Worm (Caenorhabditis elegans) whole organism, mixed stage, embryonic: Measurements from ENCODE around the gene F23D12.3.

ENCODE experiments used
- M03D4.4 ChIP-seq: sonication (generic microtip); optimal IDR thresholded peaks from 2 replicates; lab custom pipeline; 2017; ENCODE audit warnings: mild to moderate bottlenecking, missing genetic modification characterization, missing compliant biosample characterization
- bed-3 ChIP-seq: fragments of 200-800 bp; sonication (Bioruptor generic); optimal IDR thresholded peaks from 3 replicates; lab custom pipeline; 2018; ENCODE audit warnings: mild to moderate bottlenecking, missing genetic modification characterization, moderate library complexity, missing compliant biosample characterization
- blmp-1 ChIP-seq: fragments of 150-350 bp; optimal IDR thresholded peaks from 2 replicates; lab custom pipeline; 2014; ENCODE audit warnings: missing biosample characterization, missing genetic modification characterization
- ceh-39 ChIP-seq: fragments of 150-350 bp; optimal IDR thresholded peaks from 2 replicates; lab custom pipeline; 2014; ENCODE audit warnings: missing biosample characterization, missing genetic modification characterization
- ceh-43 ChIP-seq: fragments of 200-800 bp; sonication (Bioruptor generic); optimal IDR thresholded peaks from 2 replicates; lab custom pipeline; 2018; ENCODE audit warnings: mild to moderate bottlenecking, missing genetic modification characterization, moderate library complexity, missing compliant biosample characterization
- ceh-83 ChIP-seq: fragments of 200-800 bp; sonication (Bioruptor generic); optimal IDR thresholded peaks from 2 replicates; lab custom pipeline; 2018; ENCODE audit warnings: mild to moderate bottlenecking, missing genetic modification characterization, missing compliant biosample characterization
- ces-1 ChIP-seq: fragments of 150-350 bp; optimal IDR thresholded peaks from 2 replicates; lab custom pipeline; 2014; ENCODE audit warnings: missing biosample characterization, missing genetic modification reagents, missing genetic modification characterization
- cnd-1 ChIP-seq: fragments of 200-800 bp; sonication (Bioruptor generic); optimal IDR thresholded peaks from 2 replicates; lab custom pipeline; 2018; ENCODE audit warnings: mild to moderate bottlenecking, missing genetic modification characterization, missing compliant biosample characterization
- drap-1 ChIP-seq: fragments of 200-800 bp; sonication (Bioruptor generic); optimal IDR thresholded peaks from 3 replicates; lab custom pipeline; 2018; ENCODE audit warnings: mild to moderate bottlenecking, missing genetic modification characterization, missing compliant biosample characterization
- elt-1 ChIP-seq: sonication (generic microtip); optimal IDR thresholded peaks from 2 replicates; lab custom pipeline; 2017; ENCODE audit warnings: missing genetic modification characterization, mild to moderate bottlenecking, missing compliant biosample characterization, antibody characterized with exemption, moderate library complexity, borderline replicate concordance; ENCODE audit not compliant: insufficient read depth
- elt-3 ChIP-seq: fragments of 150-350 bp; optimal IDR thresholded peaks from 2 replicates; lab custom pipeline; 2014; ENCODE audit warnings: missing biosample characterization, missing genetic modification characterization
- flh-1 ChIP-seq: fragments of 200-800 bp; sonication (Bioruptor generic); optimal IDR thresholded peaks from 2 replicates; lab custom pipeline; 2018; ENCODE audit warnings: mild to moderate bottlenecking, missing genetic modification characterization, moderate library complexity, missing compliant biosample characterization
- ham-2 ChIP-seq: fragments of 200-800 bp; sonication (Bioruptor generic); optimal IDR thresholded peaks from 2 replicates; lab custom pipeline; 2018; ENCODE audit warnings: mild to moderate bottlenecking, missing genetic modification characterization, missing compliant biosample characterization
- lin-13 ChIP-seq: fragments of 150-350 bp; optimal IDR thresholded peaks from 2 replicates; lab custom pipeline; 2014; ENCODE audit warnings: missing biosample characterization, missing genetic modification characterization
- lsy-2 ChIP-seq: fragments of 150-350 bp; optimal IDR thresholded peaks from 2 replicates; lab custom pipeline; 2014; ENCODE audit warnings: missing biosample characterization, missing genetic modification characterization
- mab-5 ChIP-seq: fragments of 150-350 bp; optimal IDR thresholded peaks from 2 replicates; lab custom pipeline; 2014; ENCODE audit warnings: missing biosample characterization, missing genetic modification characterization
- mep-1 ChIP-seq: fragments of 150-350 bp; optimal IDR thresholded peaks from 2 replicates; lab custom pipeline; 2017; ENCODE audit warnings: missing biosample characterization, missing genetic modification reagents, missing genetic modification characterization, inconsistent platforms
- mls-2 ChIP-seq: sonication (generic microtip); optimal IDR thresholded peaks from 2 replicates; lab custom pipeline; 2016; ENCODE audit warnings: mild to moderate bottlenecking, missing genetic modification characterization, moderate library complexity, missing compliant biosample characterization
- nhr-12 ChIP-seq: fragments of 150-350 bp; optimal IDR thresholded peaks from 2 replicates; lab custom pipeline; 2014; ENCODE audit warnings: missing biosample characterization, missing genetic modification characterization
- nhr-2 ChIP-seq: fragments of 150-350 bp; optimal IDR thresholded peaks from 2 replicates; lab custom pipeline; 2014; ENCODE audit warnings: missing biosample characterization, missing genetic modification characterization
- nhr-28 ChIP-seq: fragments of 150-350 bp; optimal IDR thresholded peaks from 2 replicates; lab custom pipeline; 2014; ENCODE audit warnings: missing biosample characterization, missing genetic modification characterization
- pha-4 ChIP-seq: fragments of 150-350 bp; optimal IDR thresholded peaks from 2 replicates; lab custom pipeline; 2018; ENCODE audit warnings: missing biosample characterization, missing genetic modification reagents, missing genetic modification characterization
- sem-2 ChIP-seq: fragments of 200-800 bp; sonication (Bioruptor generic); optimal IDR thresholded peaks from 2 replicates; lab custom pipeline; 2018; ENCODE audit warnings: mild to moderate bottlenecking, missing genetic modification characterization, missing compliant biosample characterization
- snpc-4 ChIP-seq: fragments of 150-350 bp; optimal IDR thresholded peaks from 2 replicates; lab custom pipeline; 2014; ENCODE audit warnings: missing biosample characterization, missing genetic modification characterization
- sptf-1 ChIP-seq: sonication (generic microtip); optimal IDR thresholded peaks from 2 replicates; lab custom pipeline; 2017; ENCODE audit warnings: mild to moderate bottlenecking, missing genetic modification characterization, moderate library complexity, missing compliant biosample characterization
- unc-120 ChIP-seq: sonication (generic microtip); optimal IDR thresholded peaks from 2 replicates; lab custom pipeline; 2017; ENCODE audit warnings: missing genetic modification characterization, missing compliant biosample characterization; ENCODE audit not compliant: poor library complexity, severe bottlenecking
- unc-39 ChIP-seq: fragments of 150-350 bp; optimal IDR thresholded peaks from 2 replicates; lab custom pipeline; 2014; ENCODE audit warnings: missing biosample characterization, missing genetic modification characterization
- unc-62 ChIP-seq: fragments of 150-350 bp; optimal IDR thresholded peaks from 2 replicates; lab custom pipeline; 2014; ENCODE audit warnings: missing biosample characterization, missing genetic modification reagents, missing genetic modification characterization
- zip-8 ChIP-seq: fragments of 150-350 bp; optimal IDR thresholded peaks from 2 replicates; lab custom pipeline; 2014; ENCODE audit warnings: missing biosample characterization, missing genetic modification characterization
- ztf-11 ChIP-seq: fragments of 150-350 bp; optimal IDR thresholded peaks from 2 replicates; lab custom pipeline; 2014; ENCODE audit warnings: missing biosample characterization, missing genetic modification characterization

F23D12.3 gene

ce11 chrX:14466532-14466931, 24.1 kb downstream of the F23D12.3 start, which contains the start of gene M163.21:
Gene M163.21, plus strand, starts transcription at chrX:14466832.
- TF ChIP-seq unc-39 (tag; lab: Kevin White, UChicago), result no peak

DNA sequence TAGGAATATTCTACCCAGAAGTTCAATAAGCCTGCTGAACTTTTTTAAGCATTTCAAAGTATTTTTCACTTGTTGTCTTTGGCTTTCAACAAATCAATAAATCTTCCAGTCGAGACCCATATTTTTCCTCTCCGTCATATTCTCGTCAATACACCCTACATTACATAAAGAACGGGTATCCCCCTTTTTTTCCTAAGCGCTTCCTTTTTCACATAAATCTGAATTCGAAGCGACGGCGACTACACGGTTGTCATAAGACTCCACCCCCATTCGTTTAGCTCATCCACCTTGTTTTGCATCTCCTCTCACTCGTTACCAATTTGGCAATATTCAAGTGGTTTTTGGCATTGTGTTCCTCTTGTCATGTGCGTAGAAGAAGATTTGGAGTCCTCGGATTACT, 26.9 kb downstream of the F23D12.3 start, which contains the start of gene M163.9:
Gene M163.9 (plus strand): TSS at position 301 of the 400 bp plus-strand sequence.
- TF ChIP-seq mls-2 (tag; lab: Kevin White, UChicago), result no peak
- no peak for TF ChIP-seq sptf-1 (tag; lab: Kevin White, UChicago)
- no peak for TF ChIP-seq elt-3 (tag; lab: Kevin White, UChicago)
- TF ChIP-seq drap-1 (GFP tag; lab: Kevin White, UChicago), result no peak
- TF ChIP-seq nhr-28 (tag; lab: Kevin White, UChicago), result no peak
- no peak for TF ChIP-seq cnd-1 (tag; lab: Kevin White, UChicago)
- no peak for TF ChIP-seq unc-62 (GFP tag; lab: Kevin White, UChicago)
- TF ChIP-seq unc-120 (tag; lab: Kevin White, UChicago), result no peak
- TF ChIP-seq ztf-11 (tag; lab: Kevin White, UChicago), result no peak
- no peak for TF ChIP-seq elt-1 (tag; lab: Kevin White, UChicago)
- TF ChIP-seq bed-3 (GFP tag; lab: Kevin White, UChicago), result no peak
- no peak for TF ChIP-seq pha-4 (tag; lab: Kevin White, UChicago)
- TF ChIP-seq ham-2, result no peak
- TF ChIP-seq nhr-12 (tag; lab: Kevin White, UChicago), result no peak
- no peak for TF ChIP-seq snpc-4
- TF ChIP-seq, all 35 proteins: peak for 0

DNA sequence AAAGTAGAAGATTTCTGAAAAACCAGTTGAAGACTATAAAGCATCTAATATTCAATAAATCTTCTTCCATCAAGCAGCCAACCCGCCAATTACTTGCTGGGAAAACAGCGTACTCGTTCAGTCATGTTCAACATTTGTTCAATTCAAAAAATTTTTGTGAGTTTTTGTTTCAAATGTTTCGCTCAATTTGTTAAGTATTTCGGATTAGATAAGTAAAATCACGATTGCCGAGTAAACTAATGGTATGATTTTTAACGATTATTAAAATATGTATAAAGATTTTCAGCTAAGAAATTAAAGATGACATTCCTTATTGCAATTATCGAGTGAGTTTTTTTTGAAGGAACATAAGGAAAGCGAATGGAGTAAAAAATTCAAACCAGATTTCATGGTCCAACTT, 28.3 kb downstream of the F23D12.3 start, which contains the start of gene M163.10:
Gene M163.10 (plus strand): TSS at position 301 of the 400 bp plus-strand sequence.
- TF ChIP-seq lsy-2, result no peak
- no peak for TF ChIP-seq bed-3 (GFP tag; lab: Kevin White, UChicago)
- no peak for TF ChIP-seq mep-1 (tag; lab: Kevin White, UChicago)
- TF ChIP-seq unc-39 (tag; lab: Kevin White, UChicago), result no peak
- TF ChIP-seq ztf-11 (tag; lab: Kevin White, UChicago), result no peak
- no peak for TF ChIP-seq unc-62 (GFP tag; lab: Kevin White, UChicago)
- no peak for TF ChIP-seq blmp-1 (tag; lab: Kevin White, UChicago)
- TF ChIP-seq elt-1 (tag; lab: Kevin White, UChicago), result no peak
- no peak for TF ChIP-seq ceh-43 (GFP tag; lab: Kevin White, UChicago)
- no peak for TF ChIP-seq ceh-83
- TF ChIP-seq nhr-28 (tag; lab: Kevin White, UChicago), result no peak
- TF ChIP-seq zip-8 (tag; lab: Kevin White, UChicago), result no peak

- no peak for TF ChIP-seq unc-62 (GFP tag; lab: Kevin White, UChicago)
- TF ChIP-seq sptf-1 (tag; lab: Kevin White, UChicago), result no peak
- TF ChIP-seq nhr-2 (tag; lab: Kevin White, UChicago), result no peak
- TF ChIP-seq mep-1 (tag; lab: Kevin White, UChicago), result no peak
- no peak for TF ChIP-seq ceh-83
- no peak for TF ChIP-seq flh-1 (GFP tag; lab: Kevin White, UChicago)
- TF ChIP-seq sem-2 (GFP tag; lab: Kevin White, UChicago), result no peak
- no peak for TF ChIP-seq pha-4 (tag; lab: Kevin White, UChicago)
- no peak for TF ChIP-seq zip-8 (tag; lab: Kevin White, UChicago)
- TF ChIP-seq nhr-28 (tag; lab: Kevin White, UChicago), result no peak
- TF ChIP-seq mab-5, result no peak
- TF ChIP-seq blmp-1 (tag; lab: Kevin White, UChicago), result no peak
- no peak for TF ChIP-seq lin-13
- no peak for TF ChIP-seq unc-39 (tag; lab: Kevin White, UChicago)
- TF ChIP-seq M03D4.4 (tag; lab: Kevin White, UChicago), result no peak
Measured at ce11 chrX:14473740-14474139, 31.3 kb downstream of the F23D12.3 start, which contains the start of gene M163.5. Gene M163.5, plus strand, starts transcription at chrX:14474040.

DNA sequence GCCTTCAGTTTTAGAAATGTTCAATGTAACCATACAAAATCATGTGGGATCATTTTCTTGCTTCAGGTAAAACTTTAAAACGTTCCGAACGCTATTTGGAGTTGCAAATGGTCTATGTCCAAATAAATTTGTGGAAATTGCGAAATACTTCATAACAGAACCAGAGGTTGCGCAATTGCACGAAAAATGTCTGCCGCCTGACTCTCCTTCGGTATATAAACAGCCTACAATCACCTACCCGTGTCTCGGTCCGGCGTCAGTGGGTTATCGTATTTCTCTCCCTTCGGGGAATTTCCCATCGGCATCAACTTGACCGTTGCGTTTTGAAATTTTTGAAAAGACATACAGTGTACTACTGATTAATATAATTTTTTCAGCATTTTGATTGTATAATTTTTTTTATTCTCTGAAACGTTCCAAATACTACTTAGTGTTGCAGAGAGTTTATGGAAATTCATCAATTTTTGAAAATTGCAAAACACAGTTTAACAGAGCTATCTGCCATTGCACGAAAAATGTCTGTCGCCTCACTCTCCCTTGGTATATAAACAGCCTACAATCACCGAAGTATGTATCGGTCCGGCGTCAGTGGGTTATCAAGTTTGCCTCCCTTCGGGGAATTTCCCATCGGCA, 34.3 kb downstream of the F23D12.3 start:
- TF ChIP-seq ces-1 (GFP tag; lab: Kevin White, UChicago) (no peak), zip-8 (tag; lab: Kevin White, UChicago) (peak; percentile 51), ceh-39 (tag; lab: Kevin White, UChicago) (no peak), ceh-83 (no peak), mls-2 (tag; lab: Kevin White, UChicago) (no peak)
- TF ChIP-seq, all 35 proteins: peak for 1
